Fruit fly (Drosophila melanogaster) whole organism, embryonic: ENCODE measurements around the gene CG33108.

ENCODE experiments used
- Atf-2 ChIP-seq: fragments of 200-800 bp; sonication (Bioruptor generic); optimal IDR thresholded peaks from 2 replicates; lab custom pipeline; 2016; ENCODE audit warnings: missing biosample characterization, missing genetic modification characterization
- CG10979 ChIP-seq: fragments of 200-800 bp; sonication (Bioruptor generic); optimal IDR thresholded peaks from 2 replicates; lab custom pipeline; 2018; ENCODE audit warnings: missing biosample characterization, mild to moderate bottlenecking, missing genetic modification characterization, moderate library complexity
- CG11093 ChIP-seq: fragments of 200-800 bp; sonication (Bioruptor generic); IDR thresholded peaks from 3 replicates; pipeline ENCODE4 v1.3.6; 2022; ENCODE audit warnings: missing biosample characterization, missing genetic modification characterization
- CG11560 ChIP-seq: fragments of 200-800 bp; sonication (Bioruptor generic); IDR thresholded peaks from 3 replicates; pipeline ENCODE4 v1.3.6; 2022; ENCODE audit warnings: missing biosample characterization, missing genetic modification characterization
- CG12744 ChIP-seq: fragments of 200-800 bp; sonication (Bioruptor generic); optimal IDR thresholded peaks from 2 replicates; lab custom pipeline; 2016; ENCODE audit warnings: missing biosample characterization, missing genetic modification characterization
- CG13123 ChIP-seq: fragments of 200-800 bp; sonication (Bioruptor generic); optimal IDR thresholded peaks from 2 replicates; lab custom pipeline; 2016; ENCODE audit warnings: missing biosample characterization, missing genetic modification characterization
- CG13296 ChIP-seq: fragments of 200-800 bp; sonication (Bioruptor generic); optimal IDR thresholded peaks from 3 replicates; lab custom pipeline; 2018; ENCODE audit warnings: missing biosample characterization, mild to moderate bottlenecking, missing genetic modification characterization
- CG14710 ChIP-seq: fragments of 200-800 bp; sonication (Bioruptor generic); optimal IDR thresholded peaks from 3 replicates; lab custom pipeline; 2019; ENCODE audit warnings: missing biosample characterization, mild to moderate bottlenecking, missing genetic modification characterization, moderate library complexity
- CG1602 ChIP-seq: fragments of 200-800 bp; sonication (Bioruptor generic); optimal IDR thresholded peaks from 3 replicates; lab custom pipeline; 2016; ENCODE audit warnings: missing biosample characterization, missing genetic modification characterization
- CG1603 ChIP-seq: fragments of 200-800 bp; sonication (Bioruptor generic); optimal IDR thresholded peaks from 2 replicates; lab custom pipeline; 2019; ENCODE audit warnings: missing biosample characterization, mild to moderate bottlenecking, missing genetic modification characterization, moderate library complexity
- CG18599 ChIP-seq: fragments of 200-800 bp; sonication (Bioruptor generic); optimal IDR thresholded peaks from 3 replicates; lab custom pipeline; 2017; ENCODE audit warnings: missing biosample characterization, missing genetic modification characterization, mild to moderate bottlenecking, moderate library complexity, missing genetic modification reagents
- CG32767 ChIP-seq: fragments of 200-800 bp; sonication (Bioruptor generic); IDR thresholded peaks from 2 replicates; pipeline ENCODE4 v1.3.6; 2022; ENCODE audit warnings: missing biosample characterization, missing genetic modification characterization
- CG3838 ChIP-seq: fragments of 200-800 bp; sonication (Bioruptor generic); optimal IDR thresholded peaks from 3 replicates; lab custom pipeline; 2016; ENCODE audit warnings: missing biosample characterization, missing genetic modification characterization
- CG4282 ChIP-seq: fragments of 200-800 bp; sonication (Bioruptor generic); optimal IDR thresholded peaks from 2 replicates; lab custom pipeline; 2016; ENCODE audit warnings: missing biosample characterization, missing genetic modification characterization
- CG4854 ChIP-seq: fragments of 200-800 bp; sonication (Bioruptor generic); optimal IDR thresholded peaks from 2 replicates; lab custom pipeline; 2016; ENCODE audit warnings: missing biosample characterization, missing genetic modification characterization, inconsistent platforms
- CG7357 ChIP-seq: fragments of 200-800 bp; sonication (Bioruptor generic); IDR thresholded peaks from 3 replicates; pipeline ENCODE4 v1.3.6; 2022; ENCODE audit warnings: missing biosample characterization, missing genetic modification characterization
- CG8924 ChIP-seq: fragments of 200-800 bp; optimal IDR thresholded peaks from 3 replicates; lab custom pipeline; 2019; ENCODE audit warnings: missing biosample characterization, mild to moderate bottlenecking, missing genetic modification characterization, moderate library complexity
- CG8944 ChIP-seq: fragments of 200-800 bp; sonication (Bioruptor generic); optimal IDR thresholded peaks from 3 replicates; lab custom pipeline; 2016; ENCODE audit warnings: missing biosample characterization, missing genetic modification characterization
- Deaf1 ChIP-seq: fragments of 200-800 bp; optimal IDR thresholded peaks from 3 replicates; lab custom pipeline; 2019; ENCODE audit warnings: missing biosample characterization, mild to moderate bottlenecking, missing genetic modification characterization, moderate library complexity
- H15 ChIP-seq: fragments of 200-800 bp; sonication (Bioruptor generic); IDR thresholded peaks from 3 replicates; pipeline ENCODE4 v1.3.6; 2022; ENCODE audit warnings: missing biosample characterization, missing genetic modification characterization
- HmgZ ChIP-seq: fragments of 200-800 bp; sonication (Bioruptor generic); optimal IDR thresholded peaks from 2 replicates; lab custom pipeline; 2018; ENCODE audit warnings: missing biosample characterization, mild to moderate bottlenecking, missing genetic modification characterization
- Hmx ChIP-seq: fragments of 200-800 bp; sonication (Bioruptor generic); optimal IDR thresholded peaks from 2 replicates; lab custom pipeline; 2016; ENCODE audit warnings: missing biosample characterization, missing genetic modification characterization
- Scr ChIP-seq: fragments of 200-800 bp; sonication (Bioruptor generic); IDR thresholded peaks from 2 replicates; pipeline ENCODE4 v1.3.6; 2022; ENCODE audit warnings: missing biosample characterization, missing genetic modification characterization; ENCODE audit not compliant: partially characterized antibody
- Sin3A ChIP-seq: fragments of >200 bp; optimal IDR thresholded peaks from 2 replicates; lab custom pipeline; 2018
- Six4 ChIP-seq: fragments of 200-800 bp; sonication (Bioruptor generic); optimal IDR thresholded peaks from 2 replicates; lab custom pipeline; 2016; ENCODE audit warnings: missing biosample characterization, missing genetic modification characterization
- Sox102F ChIP-seq: fragments of 200-800 bp; sonication (Bioruptor generic); optimal IDR thresholded peaks from 2 replicates; lab custom pipeline; 2018; ENCODE audit warnings: missing biosample characterization, mild to moderate bottlenecking, missing genetic modification characterization, moderate library complexity
- YL-1 ChIP-seq: fragments of 200-800 bp; sonication (Bioruptor generic); optimal IDR thresholded peaks from 3 replicates; lab custom pipeline; 2017; ENCODE audit warnings: missing biosample characterization, mild to moderate bottlenecking, missing genetic modification characterization
- ab ChIP-seq: fragments of 200-800 bp; sonication (Bioruptor generic); optimal IDR thresholded peaks from 2 replicates; lab custom pipeline; 2016; ENCODE audit warnings: missing biosample characterization, missing genetic modification characterization
- al ChIP-seq: fragments of 200-800 bp; sonication (Bioruptor generic); IDR thresholded peaks from 2 replicates; pipeline ENCODE4 v1.3.6; 2022; ENCODE audit warnings: missing biosample characterization, missing genetic modification characterization
- ash1 ChIP-seq: fragments of 200-800 bp; sonication (Bioruptor generic); optimal IDR thresholded peaks from 2 replicates; lab custom pipeline; 2018; ENCODE audit warnings: missing biosample characterization, mild to moderate bottlenecking, missing genetic modification characterization
- bab2 ChIP-seq: fragments of 200-800 bp; sonication (Bioruptor generic); optimal IDR thresholded peaks from 2 replicates; lab custom pipeline; 2016; ENCODE audit warnings: missing biosample characterization, missing genetic modification characterization
- btn ChIP-seq: fragments of 200-800 bp; sonication (Bioruptor generic); optimal IDR thresholded peaks from 2 replicates; lab custom pipeline; 2016; ENCODE audit warnings: missing biosample characterization, missing genetic modification characterization
- chm ChIP-seq: fragments of 200-800 bp; sonication (Bioruptor generic); IDR thresholded peaks from 2 replicates; pipeline ENCODE4 v1.3.6; 2022; ENCODE audit warnings: missing biosample characterization, missing genetic modification characterization
- danr ChIP-seq: fragments of 200-800 bp; sonication (Bioruptor generic); IDR thresholded peaks from 2 replicates; pipeline ENCODE4 v1.3.6; 2022; ENCODE audit warnings: missing biosample characterization, missing genetic modification characterization
- dm ChIP-seq: fragments of 200-800 bp; sonication (Bioruptor generic); optimal IDR thresholded peaks from 3 replicates; lab custom pipeline; 2016; ENCODE audit warnings: missing biosample characterization, missing genetic modification characterization
- exex ChIP-seq: fragments of 200-800 bp; sonication (Bioruptor generic); optimal IDR thresholded peaks from 4 replicates; lab custom pipeline; 2018; ENCODE audit warnings: missing biosample characterization, mild to moderate bottlenecking, missing genetic modification characterization, moderate library complexity
- eyg ChIP-seq: fragments of 200-800 bp; sonication (Bioruptor generic); optimal IDR thresholded peaks from 3 replicates; lab custom pipeline; 2016; ENCODE audit warnings: missing biosample characterization, missing genetic modification characterization
- fu2 ChIP-seq: fragments of 200-800 bp; sonication (Bioruptor generic); optimal IDR thresholded peaks from 2 replicates; lab custom pipeline; 2016; ENCODE audit warnings: missing biosample characterization, missing genetic modification characterization
- gcm ChIP-seq: fragments of 200-800 bp; sonication (Bioruptor generic); optimal IDR thresholded peaks from 2 replicates; lab custom pipeline; 2019; ENCODE audit warnings: missing biosample characterization, mild to moderate bottlenecking, missing genetic modification characterization, moderate library complexity
- grau ChIP-seq: fragments of 200-800 bp; optimal IDR thresholded peaks from 3 replicates; lab custom pipeline; 2019; ENCODE audit warnings: missing biosample characterization, mild to moderate bottlenecking, missing genetic modification characterization, moderate library complexity
- jing ChIP-seq: fragments of 200-800 bp; sonication (Bioruptor generic); optimal IDR thresholded peaks from 2 replicates; lab custom pipeline; 2018; ENCODE audit warnings: missing biosample characterization, mild to moderate bottlenecking, missing genetic modification characterization
- lov ChIP-seq, 2 experiments: fragments of 200-800 bp in 1 of 2; fragments of >200 bp in 1 of 2; sonication (Bioruptor generic) in 1 of 2; IDR thresholded peaks in 1 of 2; optimal IDR thresholded peaks in 1 of 2; 2 replicates in 1 of 2; 3 replicates in 1 of 2; pipeline versions ENCODE4 v1.3.6 to Lab custom; 2017 to 2022; ENCODE audit warnings: missing biosample characterization in 1 of 2, missing genetic modification characterization in 1 of 2
- pb ChIP-seq: fragments of 200-800 bp; sonication (Bioruptor generic); optimal IDR thresholded peaks from 3 replicates; lab custom pipeline; 2016; ENCODE audit warnings: missing biosample characterization, missing genetic modification characterization
- psq ChIP-seq: fragments of 200-800 bp; sonication (Bioruptor generic); optimal IDR thresholded peaks from 2 replicates; lab custom pipeline; 2017; ENCODE audit warnings: missing biosample characterization, missing genetic modification characterization
- schlank ChIP-seq: fragments of 200-800 bp; sonication (Bioruptor generic); optimal IDR thresholded peaks from 2 replicates; lab custom pipeline; 2018; ENCODE audit warnings: missing biosample characterization, mild to moderate bottlenecking, missing genetic modification characterization
- scrt ChIP-seq: fragments of 200-800 bp; sonication (Bioruptor generic); optimal IDR thresholded peaks from 2 replicates; lab custom pipeline; 2018; ENCODE audit warnings: missing biosample characterization, mild to moderate bottlenecking, missing genetic modification characterization, moderate library complexity
- sug ChIP-seq: fragments of 200-800 bp; optimal IDR thresholded peaks from 2 replicates; lab custom pipeline; 2019; ENCODE audit warnings: missing biosample characterization, mild to moderate bottlenecking, missing genetic modification characterization, moderate library complexity
- toy ChIP-seq: fragments of 200-800 bp; sonication (Bioruptor generic); IDR thresholded peaks from 2 replicates; pipeline ENCODE4 v1.3.6; 2022; ENCODE audit warnings: missing biosample characterization, missing genetic modification characterization
- trh ChIP-seq: fragments of 200-800 bp; sonication (Bioruptor generic); optimal IDR thresholded peaks from 2 replicates; lab custom pipeline; 2016; ENCODE audit warnings: missing biosample characterization, missing genetic modification characterization
- wek ChIP-seq: fragments of 200-800 bp; sonication (Bioruptor generic); optimal IDR thresholded peaks from 3 replicates; lab custom pipeline; 2018; ENCODE audit warnings: missing biosample characterization, mild to moderate bottlenecking, missing genetic modification characterization, moderate library complexity
- zfh1 ChIP-seq: fragments of 200-800 bp; sonication (Bioruptor generic); IDR thresholded peaks from 3 replicates; pipeline ENCODE4 v1.3.6; 2022; ENCODE audit warnings: missing biosample characterization, missing genetic modification characterization

The CG33108 gene

dm6 chr3R:24010637-24011214 lies 15.3 kb downstream of the CG33108 start (continued):
- no peak for TF ChIP-seq btn (GFP tag; lab: Kevin White, UChicago)
- 0 out of 3 replicates have a peak, but pooled peaks have one; percentile 27 for TF ChIP-seq CG11093 (GFP tag; lab: Robert Waterston, UW)
- no peak for TF ChIP-seq fu2 (GFP tag; lab: Kevin White, UChicago)
- TF ChIP-seq zfh1 = peak; percentile 60; the same call in 1 of the 3 replicates
- TF ChIP-seq trh = no peak
- no peak for TF ChIP-seq psq
- TF ChIP-seq CG14710 = no peak
- TF ChIP-seq Sox102F = peak; percentile 73
- TF ChIP-seq Deaf1 (tag; lab: Kevin White, UChicago) = peak; percentile 26
- TF ChIP-seq eyg (GFP tag; lab: Kevin White, UChicago) = no peak
- TF ChIP-seq CG8924 (tag; lab: Kevin White, UChicago) = peak; percentile 65
- peak; percentile 59 for TF ChIP-seq al (GFP tag; lab: Robert Waterston, UW)
- TF ChIP-seq toy (GFP tag; lab: Robert Waterston, UW) = no peak
- peak; percentile 74 for TF ChIP-seq grau (tag; lab: Kevin White, UChicago)
- no peak for TF ChIP-seq ash1 (GFP tag; lab: Kevin White, UChicago)
- no peak for TF ChIP-seq CG4854 (GFP tag; lab: Kevin White, UChicago)
- peak; percentile 12 for TF ChIP-seq jing (GFP tag; lab: Kevin White, UChicago)
- no peak for TF ChIP-seq CG3838 (GFP tag; lab: Kevin White, UChicago)
- peak; percentile 64 for TF ChIP-seq danr
- peak; percentile 43 for TF ChIP-seq CG13296 (GFP tag; lab: Kevin White, UChicago)
- no peak for TF ChIP-seq Sin3A (lab: Kevin White, UChicago)
- TF ChIP-seq CG32767 (GFP tag; lab: Robert Waterston, UW) = peak; percentile 76
- peak; percentile 11 for TF ChIP-seq CG1602 (GFP tag; lab: Kevin White, UChicago)
- no peak for TF ChIP-seq CG8944
- TF ChIP-seq Hmx (GFP tag; lab: Kevin White, UChicago) = no peak
- peak; percentile 84 for TF ChIP-seq CG18599 (GFP tag; lab: Kevin White, UChicago)
- no peak for TF ChIP-seq Six4 (GFP tag; lab: Kevin White, UChicago)
- no peak for TF ChIP-seq CG13123 (GFP tag; lab: Kevin White, UChicago)
- TF ChIP-seq CG12744 (GFP tag; lab: Kevin White, UChicago) = no peak
- peak; percentile 62; the same call in 1 of the 3 replicates for TF ChIP-seq CG11560 (tag; lab: Robert Waterston, UW)
- TF ChIP-seq exex (tag; lab: Kevin White, UChicago) = no peak
- TF ChIP-seq chm (GFP tag; lab: Robert Waterston, UW) = no peak
- TF ChIP-seq ab (GFP tag; lab: Kevin White, UChicago) = no peak
- peak; percentile 47; the same call in 1 of the 3 replicates for TF ChIP-seq H15 (GFP tag; lab: Robert Waterston, UW)
- peak; percentile 53; the same call in 2 of the 3 replicates for TF ChIP-seq CG7357 (GFP tag; lab: Robert Waterston, UW)
- TF ChIP-seq CG4282 (GFP tag; lab: Kevin White, UChicago) = no peak
- TF ChIP-seq schlank = no peak
- TF ChIP-seq lov (optimal IDR thresholded peaks at IDR 0.05; lab: Kevin White, UChicago) = no peak
- no peak for TF ChIP-seq lov (GFP tag; IDR thresholded peaks at IDR 0.05; lab: Robert Waterston, UW)
- TF ChIP-seq sug (tag; lab: Kevin White, UChicago) = peak; percentile 9
- no peak for TF ChIP-seq pb (GFP tag; lab: Kevin White, UChicago)
- TF ChIP-seq HmgZ (tag; lab: Kevin White, UChicago) = peak; percentile 34
- no peak for TF ChIP-seq wek (GFP tag; lab: Kevin White, UChicago)
- TF ChIP-seq gcm (GFP tag; lab: Kevin White, UChicago) = peak; percentile 38
- TF ChIP-seq bab2 (GFP tag; lab: Kevin White, UChicago) = no peak
- peak; percentile 82 for TF ChIP-seq scrt (GFP tag; lab: Kevin White, UChicago)
- no peak for TF ChIP-seq YL-1 (GFP tag; lab: Kevin White, UChicago)
- TF ChIP-seq Atf-2 (GFP tag; lab: Kevin White, UChicago) = no peak
- TF ChIP-seq CG10979 (tag; lab: Kevin White, UChicago) = peak; percentile 22
- peak; percentile 39 for TF ChIP-seq CG1603 (tag; lab: Kevin White, UChicago)
- no peak for TF ChIP-seq Scr
- no peak for TF ChIP-seq dm (GFP tag; lab: Kevin White, UChicago)
